Worm (Caenorhabditis elegans): Measurements from ENCODE around the gene trr-1.

DNA sequence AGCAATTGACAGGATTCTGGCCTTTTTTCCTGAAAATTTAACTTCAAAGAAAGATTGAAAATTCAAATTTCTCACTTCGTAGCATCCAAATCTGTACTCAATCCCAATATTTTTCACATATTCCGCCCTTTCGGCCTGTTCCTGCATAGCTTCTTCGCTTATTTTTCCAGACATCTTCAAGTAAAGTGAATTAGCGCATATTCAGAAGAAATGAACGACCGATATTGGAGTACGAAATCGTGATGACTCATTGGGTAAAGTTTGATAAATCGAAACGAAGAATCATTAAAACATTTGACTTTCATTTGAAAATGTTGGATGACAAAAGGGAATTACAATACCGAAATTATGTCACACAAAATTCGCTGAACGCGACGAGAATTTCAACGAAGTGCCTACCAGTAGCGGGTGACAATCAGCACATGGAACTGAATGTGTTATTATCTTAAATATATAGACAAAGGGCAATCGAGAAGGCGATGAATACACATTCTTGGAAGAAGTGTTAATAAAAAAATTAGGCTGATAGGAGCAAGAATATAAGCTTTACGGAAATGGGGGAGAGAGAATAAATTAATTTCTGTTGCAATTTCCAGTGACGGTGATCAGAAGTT, 24.6 kb downstream of the trr-1 start, which contains the start of gene coa-7:
- TF ChIP-seq ztf-11 (tag; optimal IDR thresholded peaks at IDR 0.05) = no peak
- no peak for TF ChIP-seq elt-3 (tag; optimal IDR thresholded peaks at IDR 0.05)
- TF ChIP-seq snpc-4 (tag; optimal IDR thresholded peaks at IDR 0.05) = no peak
- no peak for TF ChIP-seq mep-1 (tag; optimal IDR thresholded peaks at IDR 0.05)
- no peak for TF ChIP-seq nhr-76 (tag; optimal IDR thresholded peaks at IDR 0.05)
- TF ChIP-seq blmp-1 (tag; optimal IDR thresholded peaks at IDR 0.05) = no peak
- TF ChIP-seq unc-62 (GFP tag; optimal IDR thresholded peaks at IDR 0.05) = no peak
- no peak for TF ChIP-seq nhr-12 (tag; optimal IDR thresholded peaks at IDR 0.05)
- TF ChIP-seq lin-32 (GFP tag; optimal IDR thresholded peaks at IDR 0.05) = no peak
- no peak for TF ChIP-seq nhr-237 (tag; optimal IDR thresholded peaks at IDR 0.05)
- TF ChIP-seq pha-4 (tag; optimal IDR thresholded peaks at IDR 0.05) = no peak
- no peak for TF ChIP-seq elt-1 (tag; optimal IDR thresholded peaks at IDR 0.05; ENCODE audit: borderline replicate concordance, insufficient read depth)
- TF ChIP-seq lsy-2 (tag; optimal IDR thresholded peaks at IDR 0.05) = no peak
- no peak for TF ChIP-seq ceh-39 (tag; optimal IDR thresholded peaks at IDR 0.05)

Measured in whole organism, mixed stage, embryonic.